Fruit fly (Drosophila melanogaster) whole organism, embryonic: ENCODE data around the gene ham.

Source experiments
- Blimp-1 ChIP-seq: fragments of 200-800 bp; sonication (Bioruptor generic); optimal IDR thresholded peaks from 3 replicates; lab custom pipeline; 2018; ENCODE audit warnings: missing biosample characterization, missing genetic modification characterization, mild to moderate bottlenecking, moderate library complexity, missing genetic modification reagents
- BtbVII ChIP-seq: fragments of 200-800 bp; sonication (Bioruptor generic); optimal IDR thresholded peaks from 3 replicates; lab custom pipeline; 2017; ENCODE audit warnings: missing biosample characterization, mild to moderate bottlenecking, missing genetic modification characterization
- CG10274 ChIP-seq: fragments of 200-800 bp; sonication (Bioruptor generic); optimal IDR thresholded peaks from 3 replicates; lab custom pipeline; 2017; ENCODE audit warnings: missing biosample characterization, mild to moderate bottlenecking, missing genetic modification characterization
- CG11695 ChIP-seq: fragments of 200-800 bp; sonication (Bioruptor generic); IDR thresholded peaks from 3 replicates; pipeline ENCODE4 v1.3.6; 2022; ENCODE audit warnings: missing biosample characterization, missing genetic modification characterization
- CG11696 ChIP-seq: fragments of 200-800 bp; sonication (Bioruptor generic); IDR thresholded peaks from 2 replicates; pipeline ENCODE4 v1.3.6; 2022; ENCODE audit warnings: missing biosample characterization, missing genetic modification characterization
- CG12769 ChIP-seq: fragments of 200-800 bp; sonication (Bioruptor generic); optimal IDR thresholded peaks from 2 replicates; lab custom pipeline; 2019; ENCODE audit warnings: missing biosample characterization, mild to moderate bottlenecking, missing genetic modification characterization, moderate library complexity
- CG13424 ChIP-seq: fragments of 200-800 bp; sonication (Bioruptor generic); optimal IDR thresholded peaks from 2 replicates; lab custom pipeline; 2019; ENCODE audit warnings: missing biosample characterization, mild to moderate bottlenecking, missing genetic modification characterization, moderate library complexity
- CG13894 ChIP-seq: fragments of 200-800 bp; sonication (Bioruptor generic); optimal IDR thresholded peaks from 3 replicates; lab custom pipeline; 2018; ENCODE audit warnings: missing biosample characterization, mild to moderate bottlenecking, missing genetic modification characterization, moderate library complexity
- CG15514 ChIP-seq: fragments of 200-800 bp; sonication (Bioruptor generic); optimal IDR thresholded peaks from 3 replicates; lab custom pipeline; 2017; ENCODE audit warnings: missing biosample characterization, missing genetic modification characterization, mild to moderate bottlenecking, moderate library complexity, missing genetic modification reagents
- CG1603 ChIP-seq: fragments of 200-800 bp; sonication (Bioruptor generic); optimal IDR thresholded peaks from 2 replicates; lab custom pipeline; 2019; ENCODE audit warnings: missing biosample characterization, mild to moderate bottlenecking, missing genetic modification characterization, moderate library complexity
- CG2712 ChIP-seq: fragments of 200-800 bp; optimal IDR thresholded peaks from 3 replicates; lab custom pipeline; 2019; ENCODE audit warnings: missing biosample characterization, mild to moderate bottlenecking, missing genetic modification characterization, moderate library complexity
- CG30403 ChIP-seq: fragments of 200-800 bp; sonication (Bioruptor generic); optimal IDR thresholded peaks from 3 replicates; lab custom pipeline; 2016; ENCODE audit warnings: missing biosample characterization, missing genetic modification characterization
- CG31441 ChIP-seq: fragments of 200-800 bp; sonication (Bioruptor generic); IDR thresholded peaks from 2 replicates; pipeline ENCODE4 v1.3.6; 2022; ENCODE audit warnings: missing biosample characterization, missing genetic modification characterization
- CG4707 ChIP-seq: fragments of 200-800 bp; sonication (Bioruptor generic); optimal IDR thresholded peaks from 2 replicates; lab custom pipeline; 2018; ENCODE audit warnings: missing biosample characterization, mild to moderate bottlenecking, missing genetic modification characterization, moderate library complexity
- CG5953 ChIP-seq: fragments of 200-800 bp; sonication (Bioruptor generic); IDR thresholded peaks from 2 replicates; pipeline ENCODE4 v1.3.6; 2022; ENCODE audit warnings: missing biosample characterization, missing genetic modification characterization
- CG7372 ChIP-seq: fragments of 200-800 bp; sonication (Bioruptor generic); IDR thresholded peaks from 2 replicates; pipeline ENCODE4 v1.3.6; 2022; ENCODE audit warnings: missing biosample characterization, missing genetic modification characterization
- CG7556 ChIP-seq: fragments of 200-800 bp; sonication (Bioruptor generic); optimal IDR thresholded peaks from 2 replicates; lab custom pipeline; 2017; ENCODE audit warnings: missing biosample characterization, mild to moderate bottlenecking, missing genetic modification characterization
- CG8281 ChIP-seq: fragments of 200-800 bp; sonication (Bioruptor generic); optimal IDR thresholded peaks from 2 replicates; lab custom pipeline; 2018; ENCODE audit warnings: missing biosample characterization, mild to moderate bottlenecking, missing genetic modification characterization, moderate library complexity
- CG9932 ChIP-seq: fragments of 200-800 bp; sonication (Bioruptor generic); IDR thresholded peaks from 2 replicates; pipeline ENCODE4 v1.3.6; 2022; ENCODE audit warnings: missing biosample characterization, missing genetic modification characterization
- D19B ChIP-seq: fragments of 200-800 bp; sonication (Bioruptor generic); optimal IDR thresholded peaks from 2 replicates; lab custom pipeline; 2017; ENCODE audit warnings: missing biosample characterization, mild to moderate bottlenecking, missing genetic modification characterization
- Doc2 ChIP-seq: fragments of 200-800 bp; sonication (Bioruptor generic); IDR thresholded peaks from 2 replicates; pipeline ENCODE4 v1.3.6; 2022; ENCODE audit warnings: missing biosample characterization, missing genetic modification characterization
- Drgx ChIP-seq: fragments of 200-800 bp; sonication (Bioruptor generic); IDR thresholded peaks from 2 replicates; pipeline ENCODE4 v1.3.6; 2022; ENCODE audit warnings: missing biosample characterization, missing genetic modification characterization
- GATAe ChIP-seq: fragments of 200-800 bp; sonication (Bioruptor generic); conservative IDR thresholded peaks from 2 replicates; pipeline ENCODE4 v1.3.6; 2022; ENCODE audit warnings: missing biosample characterization, missing genetic modification characterization
- Med ChIP-seq: fragments of 200-800 bp; sonication (Bioruptor generic); peaks from one replicate; lab custom pipeline; 2016; ENCODE audit warnings: missing biosample characterization, missing genetic modification characterization, mild to moderate bottlenecking, inconsistent platforms, moderate library complexity
- PHDP ChIP-seq: fragments of 200-800 bp; sonication (Bioruptor generic); optimal IDR thresholded peaks from 3 replicates; lab custom pipeline; 2018; ENCODE audit warnings: missing biosample characterization, mild to moderate bottlenecking, missing genetic modification characterization, moderate library complexity
- Scr ChIP-seq: fragments of 200-800 bp; sonication (Bioruptor generic); IDR thresholded peaks from 2 replicates; pipeline ENCODE4 v1.3.6; 2022; ENCODE audit warnings: missing biosample characterization, missing genetic modification characterization; ENCODE audit not compliant: partially characterized antibody
- Sox102F ChIP-seq: fragments of 200-800 bp; sonication (Bioruptor generic); optimal IDR thresholded peaks from 2 replicates; lab custom pipeline; 2018; ENCODE audit warnings: missing biosample characterization, mild to moderate bottlenecking, missing genetic modification characterization, moderate library complexity
- abd-A ChIP-seq: fragments of 200-800 bp; sonication (Bioruptor generic); optimal IDR thresholded peaks from 3 replicates; lab custom pipeline; 2019; ENCODE audit warnings: missing biosample characterization, mild to moderate bottlenecking, missing genetic modification characterization, moderate library complexity
- ase ChIP-seq: fragments of 200-800 bp; sonication (Bioruptor generic); IDR thresholded peaks from 3 replicates; pipeline ENCODE4 v1.3.6; 2022; ENCODE audit warnings: missing biosample characterization, missing genetic modification characterization
- bigmax ChIP-seq: fragments of 200-800 bp; sonication (Bioruptor generic); optimal IDR thresholded peaks from 2 replicates; lab custom pipeline; 2018; ENCODE audit warnings: missing biosample characterization, mild to moderate bottlenecking, missing genetic modification characterization
- bsh ChIP-seq, 2 experiments: fragments of 200-800 bp; sonication (Bioruptor generic); optimal IDR thresholded peaks; 2 replicates each; lab custom pipeline; 2017 to 2018; ENCODE audit warnings: mild to moderate bottlenecking in 2 of 2, missing biosample characterization in 2 of 2, missing genetic modification characterization in 2 of 2, moderate library complexity in 1 of 2
- dmrt11E ChIP-seq: fragments of 200-800 bp; sonication (Bioruptor generic); optimal IDR thresholded peaks from 3 replicates; lab custom pipeline; 2018; ENCODE audit warnings: missing biosample characterization, mild to moderate bottlenecking, missing genetic modification characterization, moderate library complexity
- dmrt99B ChIP-seq: fragments of 200-800 bp; sonication (Bioruptor generic); optimal IDR thresholded peaks from 2 replicates; lab custom pipeline; 2018; ENCODE audit warnings: missing biosample characterization, mild to moderate bottlenecking, missing genetic modification characterization, moderate library complexity
- dysf ChIP-seq: fragments of 200-800 bp; sonication (Bioruptor generic); IDR thresholded peaks from 3 replicates; pipeline ENCODE4 v1.3.6; 2022; ENCODE audit warnings: missing biosample characterization, missing genetic modification characterization
- eve ChIP-seq, 2 experiments: fragments of >200 bp; optimal IDR thresholded peaks; 2 replicates each; lab custom pipeline; 2017; ENCODE audit warnings: missing biosample characterization in 2 of 2, missing genetic modification characterization in 2 of 2
- fu2 ChIP-seq: fragments of 200-800 bp; sonication (Bioruptor generic); optimal IDR thresholded peaks from 2 replicates; lab custom pipeline; 2016; ENCODE audit warnings: missing biosample characterization, missing genetic modification characterization
- gcm ChIP-seq: fragments of 200-800 bp; sonication (Bioruptor generic); optimal IDR thresholded peaks from 2 replicates; lab custom pipeline; 2019; ENCODE audit warnings: missing biosample characterization, mild to moderate bottlenecking, missing genetic modification characterization, moderate library complexity
- gem ChIP-seq: fragments of 200-800 bp; sonication (Bioruptor generic); optimal IDR thresholded peaks from 2 replicates; lab custom pipeline; 2019; ENCODE audit warnings: missing biosample characterization, mild to moderate bottlenecking, missing genetic modification characterization, moderate library complexity
- hbn ChIP-seq: fragments of 200-800 bp; sonication (Bioruptor generic); IDR thresholded peaks from 2 replicates; pipeline ENCODE4 v1.3.6; 2022; ENCODE audit warnings: missing biosample characterization, missing genetic modification characterization; ENCODE audit not compliant: partially characterized antibody
- kni ChIP-seq: fragments of 200-800 bp; sonication (Bioruptor generic); optimal IDR thresholded peaks from 3 replicates; lab custom pipeline; 2017; ENCODE audit warnings: mild to moderate bottlenecking, missing biosample characterization, missing genetic modification reagents, missing genetic modification characterization
- lab ChIP-seq: fragments of 200-800 bp; sonication (Bioruptor generic); optimal IDR thresholded peaks from 3 replicates; lab custom pipeline; 2017; ENCODE audit warnings: missing biosample characterization, missing genetic modification characterization, mild to moderate bottlenecking, moderate library complexity, missing genetic modification reagents
- maf-S ChIP-seq: fragments of 200-800 bp; sonication (Bioruptor generic); optimal IDR thresholded peaks from 2 replicates; lab custom pipeline; 2016; ENCODE audit warnings: missing biosample characterization, missing genetic modification characterization
- nmo ChIP-seq: fragments of 200-800 bp; sonication (Bioruptor generic); optimal IDR thresholded peaks from 2 replicates; lab custom pipeline; 2018; ENCODE audit warnings: missing biosample characterization, mild to moderate bottlenecking, missing genetic modification characterization, moderate library complexity
- row ChIP-seq: fragments of 200-800 bp; sonication (Bioruptor generic); IDR thresholded peaks from 3 replicates; pipeline ENCODE4 v1.3.6; 2022; ENCODE audit warnings: missing biosample characterization, missing genetic modification characterization
- sens ChIP-seq: fragments of 200-800 bp; sonication (Bioruptor generic); peaks from one replicate; lab custom pipeline; 2016; ENCODE audit warnings: missing biosample characterization, missing genetic modification characterization
- sim ChIP-seq: fragments of 200-800 bp; sonication (Bioruptor generic); IDR thresholded peaks from 2 replicates; pipeline ENCODE4 v1.3.6; 2022; ENCODE audit warnings: missing biosample characterization, missing genetic modification characterization
- slbo ChIP-seq: fragments of 200-800 bp; sonication (Bioruptor generic); IDR thresholded peaks from 2 replicates; pipeline ENCODE4 v1.3.6; 2022; ENCODE audit warnings: missing biosample characterization, missing genetic modification characterization
- sqz ChIP-seq: fragments of 200-800 bp; sonication (Bioruptor generic); optimal IDR thresholded peaks from 3 replicates; lab custom pipeline; 2018; ENCODE audit warnings: missing biosample characterization, mild to moderate bottlenecking, missing genetic modification characterization
- sr ChIP-seq: fragments of 200-800 bp; sonication (Bioruptor generic); IDR thresholded peaks from 3 replicates; pipeline ENCODE4 v1.3.6; 2022; ENCODE audit warnings: missing biosample characterization, missing genetic modification characterization
- vvl ChIP-seq: fragments of 200-800 bp; sonication (Bioruptor generic); IDR thresholded peaks from 2 replicates; pipeline ENCODE4 v1.3.6; 2022; ENCODE audit warnings: missing biosample characterization, missing genetic modification characterization
- wdn ChIP-seq: fragments of 200-800 bp; sonication (Bioruptor generic); IDR thresholded peaks from 2 replicates; pipeline ENCODE4 v1.3.6; 2022; ENCODE audit warnings: missing biosample characterization, missing genetic modification characterization
- z ChIP-seq: fragments of 200-800 bp; sonication (Bioruptor generic); IDR thresholded peaks from 3 replicates; pipeline ENCODE4 v1.3.6; 2022; ENCODE audit warnings: missing biosample characterization, missing genetic modification characterization

ham gene

dm6 chr2L:18767137-18767536, 25.6 kb downstream of the ham start (continued):
- TF ChIP-seq Drgx (GFP tag; lab: Robert Waterston, UW) (peak; percentile 51), z (no peak), Doc2 (GFP tag; lab: Robert Waterston, UW) (no peak), CG8281 (no peak), nmo (peak; percentile 1), CG31441 (GFP tag; lab: Robert Waterston, UW) (peak; percentile 13; the same call in 1 of the 2 replicates), fu2 (GFP tag; lab: Kevin White, UChicago) (no peak), eve (GFP tag; optimal IDR thresholded peaks at IDR 0.05; lab: Kevin White, UChicago) (no peak), wdn (GFP tag; lab: Robert Waterston, UW) (no peak), gem (tag; lab: Kevin White, UChicago) (peak; percentile 42), abd-A (tag; lab: Kevin White, UChicago) (no peak), sens (GFP tag; lab: Kevin White, UChicago) (peak; percentile 17), sr (GFP tag; lab: Robert Waterston, UW) (no peak), Scr (GFP tag; lab: Robert Waterston, UW) (no peak), bigmax (GFP tag; lab: Kevin White, UChicago) (no peak), CG11696 (GFP tag; lab: Robert Waterston, UW) (no peak), Blimp-1 (GFP tag; lab: Kevin White, UChicago) (peak; percentile 4), GATAe (GFP tag; lab: Robert Waterston, UW) (no peak), CG10274 (GFP tag; lab: Kevin White, UChicago) (no peak), CG7372 (no peak), D19B (GFP tag; lab: Kevin White, UChicago) (no peak), maf-S (GFP tag; lab: Kevin White, UChicago) (no peak), CG1603 (tag; lab: Kevin White, UChicago) (no peak), CG2712 (tag; lab: Kevin White, UChicago) (peak; percentile 12), CG7556 (GFP tag; lab: Kevin White, UChicago) (no peak), CG12769 (tag; lab: Kevin White, UChicago) (no peak), CG30403 (GFP tag; lab: Kevin White, UChicago) (no peak), CG13894 (tag; lab: Kevin White, UChicago) (no peak), CG9932 (no peak), CG11695 (GFP tag; lab: Robert Waterston, UW) (no peak), sim (GFP tag; lab: Robert Waterston, UW) (no peak), BtbVII (GFP tag; lab: Kevin White, UChicago) (no peak), bsh (GFP tag; optimal IDR thresholded peaks at IDR 0.05; lab: Kevin White, UChicago) (peak in 1 of 2 experiments; percentile 31), CG5953 (GFP tag; lab: Robert Waterston, UW) (no peak), sqz (GFP tag; lab: Kevin White, UChicago) (no peak), Med (GFP tag; lab: Kevin White, UChicago) (no peak), PHDP (tag; lab: Kevin White, UChicago) (no peak), ase (GFP tag; lab: Robert Waterston, UW) (no peak), hbn (GFP tag; lab: Robert Waterston, UW) (no peak), gcm (no peak), kni (GFP tag; lab: Kevin White, UChicago) (no peak)

dm6 chr2L:18765760-18766159, 26.9 kb downstream of the ham start:
- TF ChIP-seq Sox102F (peak; percentile 30), dysf (GFP tag; lab: Robert Waterston, UW) (0 out of 3 replicates have a peak, but pooled peaks have one; percentile 33), dmrt99B (tag; lab: Kevin White, UChicago) (peak; percentile 28), CG15514 (peak; percentile 79), lab (GFP tag; lab: Kevin White, UChicago) (peak; percentile 15), vvl (0 out of 2 replicates have a peak, but pooled peaks have one; percentile 23), dmrt11E (peak; percentile 6), z (no peak), CG4707 (GFP tag; lab: Kevin White, UChicago) (no peak), row (GFP tag; lab: Robert Waterston, UW) (0 out of 3 replicates have a peak, but pooled peaks have one; percentile 15), CG13424 (peak; percentile 24), slbo (GFP tag; lab: Robert Waterston, UW) (peak; percentile 33)
